Fruit fly (Drosophila melanogaster) whole organism, embryonic: Measurements from ENCODE around the gene Gorab.

Experiments used
- CG32532 ChIP-seq: fragments of 200-800 bp; sonication (Bioruptor generic); IDR thresholded peaks from 2 replicates; pipeline ENCODE4 v1.3.6; 2022; ENCODE audit warnings: missing biosample characterization, missing genetic modification characterization
- Dip3 ChIP-seq: fragments of 200-800 bp; sonication (Bioruptor generic); optimal IDR thresholded peaks from 3 replicates; lab custom pipeline; 2016; ENCODE audit warnings: missing biosample characterization, missing genetic modification characterization

- peak; percentile 97 for TF ChIP-seq CG32532 (GFP tag; lab: Robert Waterston, UW)
- peak; percentile 80 for TF ChIP-seq Dip3 (GFP tag; lab: Kevin White, UChicago)
Observed at dm6 chr3L:17428779-17429178, at the start of gene Gorab.
